Worm (Caenorhabditis elegans): Measurements from ENCODE around the gene ZK1128.3.

Gene ZK1128.3

DNA sequence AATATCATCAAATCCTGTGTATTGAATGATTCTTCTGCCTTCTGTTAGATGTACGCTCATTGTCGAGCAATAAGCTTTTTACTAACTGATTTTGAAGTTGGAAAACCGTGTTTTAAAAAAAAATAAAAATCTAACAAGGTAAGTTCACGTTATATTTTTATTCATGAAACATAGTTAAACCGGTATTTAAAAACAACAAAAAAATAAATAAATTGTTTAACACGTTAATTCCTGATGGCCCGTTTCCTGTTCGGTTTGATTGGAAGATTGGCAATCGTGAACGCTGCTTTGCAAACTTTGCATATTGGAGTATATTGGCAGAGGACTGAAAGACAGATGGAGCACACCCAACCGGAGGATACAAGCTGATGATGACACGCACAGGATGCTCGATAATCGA, at the start of gene ZK1128.3:
ZK1128.3 (minus strand) TSS at position 101 of the 400 bp plus-strand sequence.
- TF ChIP-seq hlh-12 (tag; optimal IDR thresholded peaks at IDR 0.05) = no peak
- TF ChIP-seq snpc-3.4 (tag; optimal IDR thresholded peaks at IDR 0.05) = no peak
- TF ChIP-seq snpc-4 (GFP tag; optimal IDR thresholded peaks at IDR 0.05) = no peak
- TF ChIP-seq snpc-4 (tag; optimal IDR thresholded peaks at IDR 0.05) = no peak
- no peak for TF ChIP-seq ceh-100 (GFP tag; IDR thresholded peaks at IDR 0.05)
- TF ChIP-seq mcd-1 (GFP tag; IDR thresholded peaks at IDR 0.05) = no peak
- no peak for TF ChIP-seq mel-28 (tag; optimal IDR thresholded peaks at IDR 0.05; ENCODE audit: borderline replicate concordance)
- no peak for TF ChIP-seq ztf-28 (GFP tag; IDR thresholded peaks at IDR 0.05)
- no peak for TF ChIP-seq let-526 (GFP tag; IDR thresholded peaks at IDR 0.05)
- TF ChIP-seq lin-35 (GFP tag; optimal IDR thresholded peaks at IDR 0.05) = no peak
- no peak for TF ChIP-seq hsf-1 (GFP tag; IDR thresholded peaks at IDR 0.05)
- TF ChIP-seq ztf-22 (GFP tag; optimal IDR thresholded peaks at IDR 0.05) = no peak

ce11 chrIII:10160385-10160784, 41.7 kb upstream of the ZK1128.3 start, which contains the start of the genes K08E5.5 and mua-3:
K08E5.5 (minus strand) TSS chrIII:10160485.
mua-3 (plus strand) TSS chrIII:10160697.
- TF ChIP-seq B0261.1 (tag; optimal IDR thresholded peaks at IDR 0.05) (no peak), fkh-3 (tag; optimal IDR thresholded peaks at IDR 0.05) (no peak), xnd-1 (tag; optimal IDR thresholded peaks at IDR 0.05) (no peak), ceh-58 (GFP tag; IDR thresholded peaks at IDR 0.05) (no peak), F55B11.4 (tag; optimal IDR thresholded peaks at IDR 0.05; ENCODE audit: borderline replicate concordance, insufficient read depth) (no peak), nhr-80 (tag; optimal IDR thresholded peaks at IDR 0.05) (no peak), zim-3 (tag; optimal IDR thresholded peaks at IDR 0.05) (no peak), B0336.3 (GFP tag; IDR thresholded peaks at IDR 0.05) (no peak), F57A8.1 (GFP tag; optimal IDR thresholded peaks at IDR 0.05) (no peak), pbrm-1 (GFP tag; IDR thresholded peaks at IDR 0.05) (no peak), hrde-1 (tag; optimal IDR thresholded peaks at IDR 0.05; ENCODE audit: borderline replicate concordance) (no peak)

DNA sequence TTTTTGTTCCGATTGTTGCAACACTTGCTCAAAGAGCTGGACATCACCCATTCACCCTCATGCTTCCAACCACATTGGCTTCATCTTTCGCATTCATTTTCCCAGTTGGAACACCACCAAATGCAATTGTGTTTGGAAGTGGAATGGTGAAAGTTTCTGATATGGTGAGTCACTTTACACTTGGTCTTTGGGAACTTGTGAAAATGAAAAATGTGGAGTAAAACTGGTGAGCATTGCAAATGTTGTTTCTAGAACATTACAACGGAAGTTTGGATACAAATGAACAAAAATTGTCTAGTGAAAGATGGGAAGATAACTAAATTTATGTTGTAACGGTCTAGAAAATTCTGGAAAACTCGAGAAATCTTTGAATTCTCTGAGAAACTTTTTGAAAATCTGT, 37.6 kb upstream of the ZK1128.3 start:
- TF ChIP-seq lir-1 (GFP tag; conservative IDR thresholded peaks at IDR 0.05) (no peak), F49E8.2 (tag; optimal IDR thresholded peaks at IDR 0.05; ENCODE audit: insufficient read depth) (no peak), hsf-1 (GFP tag; IDR thresholded peaks at IDR 0.05) (no peak), F10E7.11 (tag; optimal IDR thresholded peaks at IDR 0.05) (no peak), rcor-1 (GFP tag; IDR thresholded peaks at IDR 0.05) (no peak), athp-1 (tag; optimal IDR thresholded peaks at IDR 0.05) (no peak), ceh-100 (GFP tag; IDR thresholded peaks at IDR 0.05) (no peak), F33H1.4 (GFP tag; IDR thresholded peaks at IDR 0.05) (no peak), attf-3 (GFP tag; conservative IDR thresholded peaks at IDR 0.05) (no peak), nhr-179 (tag; optimal IDR thresholded peaks at IDR 0.05) (no peak)

- TF ChIP-seq zim-3 (tag; optimal IDR thresholded peaks at IDR 0.05) (peak; percentile 4), chd-7 (tag; optimal IDR thresholded peaks at IDR 0.05) (no peak)
Measured at ce11 chrIII:10154993-10155392, 36.3 kb upstream of the ZK1128.3 start.

ce11 chrIII:10153003-10153402, 34.3 kb upstream of the ZK1128.3 start:
- TF ChIP-seq nfya-2 (GFP tag; IDR thresholded peaks at IDR 0.05) (no peak), K12H6.12 (tag; optimal IDR thresholded peaks at IDR 0.05) (peak; percentile 49), ceh-27 (GFP tag; optimal IDR thresholded peaks at IDR 0.05) (peak; percentile 2), ccch-3 (GFP tag; optimal IDR thresholded peaks at IDR 0.05) (no peak), let-526 (GFP tag; IDR thresholded peaks at IDR 0.05) (0 out of 2 replicates have a peak, but pooled peaks have one; percentile 7), snpc-1.1 (tag; optimal IDR thresholded peaks at IDR 0.05; ENCODE audit: insufficient read depth) (no peak), lin-35 (GFP tag; optimal IDR thresholded peaks at IDR 0.05) (peak in 1 of 3 experiments; percentile 27), lir-1 (GFP tag; conservative IDR thresholded peaks at IDR 0.05) (no peak), ztf-22 (GFP tag; optimal IDR thresholded peaks at IDR 0.05) (no peak), B0019.2 (GFP tag; conservative IDR thresholded peaks at IDR 0.05) (no peak), repo-1 (tag; optimal IDR thresholded peaks at IDR 0.05) (no peak), nfyb-1 (GFP tag; IDR thresholded peaks at IDR 0.05) (peak; percentile 63; the same call in 1 of the 2 replicates), cebp-2 (GFP tag; IDR thresholded peaks at IDR 0.05) (no peak), nhr-80 (tag; optimal IDR thresholded peaks at IDR 0.05) (no peak), him-1 (tag; optimal IDR thresholded peaks at IDR 0.05) (no peak), egl-18 (GFP tag; IDR thresholded peaks at IDR 0.05) (no peak)
